Fruit fly (Drosophila melanogaster): ENCODE measurements around the gene CG46309.

Gene CG46309

DNA sequence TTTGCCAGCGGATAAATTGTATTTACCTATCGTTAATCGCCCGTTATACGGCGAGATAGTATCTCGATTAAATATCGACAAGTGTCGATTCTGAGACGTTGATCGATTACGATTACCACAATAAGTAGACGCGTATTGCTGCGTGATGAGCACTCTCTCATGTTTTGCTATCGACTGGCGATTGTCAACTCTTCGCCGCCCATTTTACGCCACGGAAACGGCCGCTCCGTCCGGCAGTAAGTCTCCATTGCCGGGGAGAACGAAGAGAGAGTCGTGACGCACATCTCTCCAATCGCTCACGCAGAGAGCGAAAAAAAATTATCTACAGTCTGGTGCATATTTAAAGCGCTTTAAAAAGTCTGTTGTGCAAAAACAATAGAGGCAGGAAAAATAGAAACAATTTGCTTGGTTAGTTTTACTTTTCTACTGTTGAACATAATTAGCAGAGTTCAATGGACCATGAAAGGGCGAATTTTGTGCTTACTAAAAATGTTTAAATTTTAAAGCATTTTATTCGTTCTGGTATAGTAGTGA, at the start of gene CG46309:
TSS of gene CG46309 (minus strand) at position 191 of the 534 bp plus-strand sequence.
- no peak for TF ChIP-seq CG13204 (GFP tag; optimal IDR thresholded peaks at IDR 0.05)
- peak; percentile 31 for TF ChIP-seq CG8301 (tag; optimal IDR thresholded peaks at IDR 0.05)
- peak; percentile 1 for TF ChIP-seq Snoo (tag; optimal IDR thresholded peaks at IDR 0.05)
- TF ChIP-seq CG17806 (tag; optimal IDR thresholded peaks at IDR 0.05) = peak; percentile 41
- peak; percentile 34 for TF ChIP-seq Pif1A (GFP tag; optimal IDR thresholded peaks at IDR 0.05)

DNA sequence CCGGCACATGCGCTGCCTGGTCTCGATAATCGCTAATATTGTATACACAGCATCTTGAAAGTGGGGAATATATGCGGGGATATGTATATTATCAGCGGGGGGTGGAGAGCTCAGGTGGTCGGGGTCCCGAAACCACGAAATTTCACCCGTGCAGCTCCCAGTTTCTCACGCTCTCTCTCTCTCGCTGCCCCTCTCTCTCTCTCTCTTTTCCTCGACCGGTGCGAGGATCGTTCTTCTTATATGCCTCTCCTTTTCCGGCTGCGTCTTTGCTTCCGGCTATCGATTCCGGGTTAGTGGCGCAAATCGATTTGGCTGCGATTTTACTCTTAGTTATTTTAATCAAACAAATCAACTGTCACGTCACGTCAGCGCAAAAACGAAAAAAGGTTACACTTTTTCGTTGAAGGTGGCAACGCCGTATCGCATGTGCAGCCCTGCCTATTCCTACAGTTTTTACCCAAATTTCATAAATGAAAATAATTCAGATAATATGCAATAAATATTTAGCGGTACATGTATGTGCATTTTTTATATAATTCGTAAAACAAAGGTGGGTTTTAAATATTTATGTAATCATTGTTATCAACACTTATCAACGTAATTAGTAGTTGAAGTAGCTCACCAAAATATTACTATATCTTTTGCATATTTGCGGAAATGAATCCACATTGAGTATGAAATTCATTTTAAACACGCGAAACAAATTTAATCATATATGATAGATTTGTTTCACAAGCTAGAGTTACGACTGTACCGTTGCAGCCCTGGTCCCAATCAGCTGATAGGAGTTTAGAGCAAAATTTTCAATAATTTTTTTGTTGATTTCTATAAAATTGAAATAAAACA, 48.1 kb upstream of the CG46309 start, which contains the start of the genes heix and CG17328:
TSS of gene heix (minus strand) at position 393 of the 846 bp plus-strand sequence.
TSS of gene CG17328 (plus strand) at position 478 of the 846 bp plus-strand sequence.
- TF ChIP-seq CG32121 (GFP tag; IDR thresholded peaks at IDR 0.05) (peak; percentile 14; the same call in 1 of the 2 replicates), D1 (tag; optimal IDR thresholded peaks at IDR 0.05) (no peak), gl (tag; optimal IDR thresholded peaks at IDR 0.05) (no peak), Pif1B (GFP tag; optimal IDR thresholded peaks at IDR 0.05) (no peak), CG15710 (tag; optimal IDR thresholded peaks at IDR 0.05) (peak; percentile 74), fd96Ca (GFP tag; IDR thresholded peaks at IDR 0.05) (no peak), CG8159 (tag; optimal IDR thresholded peaks at IDR 0.05) (peak; percentile 73), CG9948 (tag; optimal IDR thresholded peaks at IDR 0.05) (peak; percentile 59), rn (GFP tag; IDR thresholded peaks at IDR 0.05) (0 out of 2 replicates have a peak, but pooled peaks have one; percentile 40), CG14655 (GFP tag; optimal IDR thresholded peaks at IDR 0.05) (no peak), CG8301 (tag; optimal IDR thresholded peaks at IDR 0.05) (peak; percentile 59), CG17806 (tag; optimal IDR thresholded peaks at IDR 0.05) (peak; percentile 62), CG34367 (tag; optimal IDR thresholded peaks at IDR 0.05) (peak; percentile 56), CG4496 (GFP tag; IDR thresholded peaks at IDR 0.05) (peak; percentile 69), Snoo (tag; optimal IDR thresholded peaks at IDR 0.05) (peak; percentile 64), CG10348 (GFP tag; IDR thresholded peaks at IDR 0.05) (0 out of 2 replicates have a peak, but pooled peaks have one; percentile 16), Pif1A (GFP tag; optimal IDR thresholded peaks at IDR 0.05) (no peak), Ets98B (GFP tag; IDR thresholded peaks at IDR 0.05) (peak; percentile 27; the same call in 1 of the 2 replicates), CG12605 (GFP tag; IDR thresholded peaks at IDR 0.05) (no peak), EcR (GFP tag; optimal IDR thresholded peaks at IDR 0.05) (no peak)

DNA sequence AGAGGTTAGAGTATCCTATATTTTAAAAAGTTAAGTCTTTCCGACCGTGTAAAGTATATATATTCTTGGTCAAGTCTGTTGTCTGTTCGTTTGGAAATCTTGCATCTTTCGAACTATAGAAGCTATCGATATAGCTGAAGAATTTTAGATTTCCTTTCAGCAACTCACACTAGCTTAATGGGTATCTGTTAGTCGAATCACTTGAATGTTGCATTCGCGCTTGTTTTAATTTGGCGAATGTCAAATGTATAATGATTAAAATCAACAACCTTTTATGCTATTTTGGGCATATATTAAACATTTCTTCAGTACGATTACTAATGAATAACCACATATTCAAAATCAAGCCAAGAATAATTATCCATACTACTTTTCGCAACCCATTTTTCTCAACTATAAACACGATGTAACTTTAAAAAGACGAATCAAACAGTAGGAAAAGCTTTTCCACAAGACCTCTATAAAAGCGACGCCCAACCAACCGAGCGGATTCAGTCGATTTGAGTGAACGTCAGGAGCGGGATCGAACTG, 42.2 kb upstream of the CG46309 start, which contains the start of gene Cyp303a1:
TSS of gene Cyp303a1 (plus strand) at position 481 of the 531 bp plus-strand sequence.
- TF ChIP-seq CG9948 (tag; optimal IDR thresholded peaks at IDR 0.05) = no peak
- no peak for TF ChIP-seq gl (tag; optimal IDR thresholded peaks at IDR 0.05)
- no peak for TF ChIP-seq CG32121 (GFP tag; IDR thresholded peaks at IDR 0.05)
- no peak for TF ChIP-seq Pif1B (GFP tag; optimal IDR thresholded peaks at IDR 0.05)
- TF ChIP-seq CG12605 (GFP tag; IDR thresholded peaks at IDR 0.05) = no peak
- TF ChIP-seq Ets98B (GFP tag; IDR thresholded peaks at IDR 0.05) = no peak
- no peak for TF ChIP-seq fd96Ca (GFP tag; IDR thresholded peaks at IDR 0.05)
- TF ChIP-seq CG8159 (tag; optimal IDR thresholded peaks at IDR 0.05) = no peak
- TF ChIP-seq Pif1A (GFP tag; optimal IDR thresholded peaks at IDR 0.05) = no peak
- TF ChIP-seq D1 (tag; optimal IDR thresholded peaks at IDR 0.05) = no peak
- TF ChIP-seq CG13204 (GFP tag; optimal IDR thresholded peaks at IDR 0.05) = no peak
- no peak for TF ChIP-seq CG34367 (tag; optimal IDR thresholded peaks at IDR 0.05)

DNA sequence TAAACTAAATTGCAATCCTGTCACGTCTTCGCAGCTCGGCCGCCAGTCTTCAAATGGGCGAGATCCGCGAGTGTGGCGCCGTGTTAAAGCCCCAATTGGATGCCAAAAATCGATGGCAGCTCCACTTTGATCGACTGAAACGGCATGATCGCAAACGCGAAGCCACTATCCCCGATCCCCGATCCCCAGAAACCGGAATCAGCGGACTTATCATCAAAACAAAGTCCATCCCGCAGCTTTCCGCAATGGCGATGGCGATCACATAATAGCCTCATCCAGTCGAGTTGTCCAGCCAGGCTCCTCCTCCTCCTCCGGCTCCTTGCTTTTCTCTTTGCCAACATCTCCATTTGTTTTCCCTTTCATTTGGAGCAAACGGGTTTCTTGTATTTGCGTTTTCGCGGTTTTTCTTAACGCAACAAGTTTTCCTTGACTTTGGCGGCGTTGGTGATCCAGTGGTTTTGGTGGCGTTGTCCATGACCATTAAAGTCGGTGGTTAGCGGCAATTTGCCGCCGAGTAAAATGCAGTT, 41.5 kb upstream of the CG46309 start, which contains the start of gene CG13258:
TSS of gene CG13258 (minus strand) at position 51 of the 527 bp plus-strand sequence.
- TF ChIP-seq Ets98B (GFP tag; IDR thresholded peaks at IDR 0.05) (peak; percentile 16; the same call in 1 of the 2 replicates), CG8159 (tag; optimal IDR thresholded peaks at IDR 0.05) (no peak)

DNA sequence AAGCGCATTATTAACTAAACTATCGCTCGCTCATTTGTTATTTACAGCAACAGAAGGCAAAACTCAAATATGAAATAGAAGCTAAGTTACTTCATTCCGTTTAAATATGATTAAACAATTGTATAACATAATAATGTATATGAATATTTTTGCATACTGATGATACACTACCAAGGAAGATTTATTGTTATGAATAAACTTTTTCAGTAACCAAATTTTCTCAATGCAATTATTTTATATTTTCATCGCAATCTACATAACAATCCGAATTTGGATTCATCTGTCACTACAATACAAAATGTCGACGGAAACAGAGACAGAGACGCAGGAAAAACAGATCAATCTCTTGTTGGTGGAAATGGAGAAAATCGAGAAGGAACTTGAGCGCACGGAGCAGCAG, 39.4 kb upstream of the CG46309 start, which contains the start of gene CG17329:
TSS of gene CG17329 (plus strand) at position 301 of the 400 bp plus-strand sequence.
- TF ChIP-seq CG4496 (GFP tag; IDR thresholded peaks at IDR 0.05) = no peak
- no peak for TF ChIP-seq Ets98B (GFP tag; IDR thresholded peaks at IDR 0.05)
- TF ChIP-seq CG12605 (GFP tag; IDR thresholded peaks at IDR 0.05) = no peak
- TF ChIP-seq rn (GFP tag; IDR thresholded peaks at IDR 0.05) = no peak
- no peak for TF ChIP-seq fd96Ca (GFP tag; IDR thresholded peaks at IDR 0.05)
- TF ChIP-seq gl (tag; optimal IDR thresholded peaks at IDR 0.05) = no peak
- TF ChIP-seq D1 (tag; optimal IDR thresholded peaks at IDR 0.05) = no peak
- no peak for TF ChIP-seq CG9948 (tag; optimal IDR thresholded peaks at IDR 0.05)
- TF ChIP-seq Snoo (tag; optimal IDR thresholded peaks at IDR 0.05) = no peak
- TF ChIP-seq CG34367 (tag; optimal IDR thresholded peaks at IDR 0.05) = no peak
- no peak for TF ChIP-seq CG17806 (tag; optimal IDR thresholded peaks at IDR 0.05)

DNA sequence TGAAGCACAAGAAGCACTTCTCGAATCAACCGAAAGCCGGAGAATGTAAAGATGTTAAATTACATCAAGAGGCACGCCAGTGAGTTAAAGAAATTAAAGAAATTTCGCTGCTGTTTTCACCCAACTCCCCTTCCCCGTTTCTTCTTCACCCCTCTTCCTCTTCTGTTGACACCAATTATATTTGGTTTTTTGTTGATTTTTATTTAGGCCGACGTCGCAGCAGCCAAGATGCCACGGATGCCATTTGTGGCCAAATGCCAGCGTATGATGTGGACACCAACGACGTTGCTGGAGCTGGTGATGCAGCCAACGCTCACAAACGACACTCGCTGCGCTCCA, 36.8 kb upstream of the CG46309 start:
- TF ChIP-seq rn (GFP tag; IDR thresholded peaks at IDR 0.05) (no peak), Snoo (tag; optimal IDR thresholded peaks at IDR 0.05) (no peak), CG9948 (tag; optimal IDR thresholded peaks at IDR 0.05) (no peak), CG8159 (tag; optimal IDR thresholded peaks at IDR 0.05) (no peak), CG8301 (tag; optimal IDR thresholded peaks at IDR 0.05) (no peak), CG14655 (GFP tag; optimal IDR thresholded peaks at IDR 0.05) (no peak), CG4496 (GFP tag; IDR thresholded peaks at IDR 0.05) (no peak), CG17806 (tag; optimal IDR thresholded peaks at IDR 0.05) (no peak), Ets98B (GFP tag; IDR thresholded peaks at IDR 0.05) (no peak), CG32121 (GFP tag; IDR thresholded peaks at IDR 0.05) (no peak), CG12605 (GFP tag; IDR thresholded peaks at IDR 0.05) (no peak), Pif1A (GFP tag; optimal IDR thresholded peaks at IDR 0.05) (no peak), D1 (tag; optimal IDR thresholded peaks at IDR 0.05) (no peak)

Measured in whole organism, pupa.